Worm (Caenorhabditis elegans): ENCODE results near the gene imp-3.

ce11 chrIV:7785506-7786065 lies 3.8 kb downstream of the imp-3 start, which contains the start of gene tag-322:
- no peak for TF ChIP-seq elt-3 (tag; optimal IDR thresholded peaks at IDR 0.05)
- TF ChIP-seq nhr-23 (tag; optimal IDR thresholded peaks at IDR 0.05), result no peak
- no peak for TF ChIP-seq skn-1 (tag; optimal IDR thresholded peaks at IDR 0.05)
- no peak for TF ChIP-seq ZK546.5 (tag; optimal IDR thresholded peaks at IDR 0.05)
- no peak for TF ChIP-seq mbf-1 (tag; optimal IDR thresholded peaks at IDR 0.05)
